Fruit fly (Drosophila melanogaster) whole organism, embryonic: ENCODE results near the gene CG46439.

Source experiments
- Abd-B ChIP-seq: fragments of 200-800 bp; sonication (Bioruptor generic); optimal IDR thresholded peaks from 2 replicates; lab custom pipeline; 2018; ENCODE audit warnings: missing biosample characterization, mild to moderate bottlenecking, missing genetic modification characterization, moderate library complexity
- Blimp-1 ChIP-seq: fragments of 200-800 bp; sonication (Bioruptor generic); optimal IDR thresholded peaks from 3 replicates; lab custom pipeline; 2018; ENCODE audit warnings: missing biosample characterization, missing genetic modification characterization, mild to moderate bottlenecking, moderate library complexity, missing genetic modification reagents
- C15 ChIP-seq: fragments of 200-800 bp; sonication (Bioruptor generic); IDR thresholded peaks from 3 replicates; pipeline ENCODE4 v1.3.6; 2022; ENCODE audit warnings: missing biosample characterization, missing genetic modification characterization
- CG11696 ChIP-seq: fragments of 200-800 bp; sonication (Bioruptor generic); IDR thresholded peaks from 2 replicates; pipeline ENCODE4 v1.3.6; 2022; ENCODE audit warnings: missing biosample characterization, missing genetic modification characterization
- CG1233 ChIP-seq: fragments of 200-800 bp; sonication (Bioruptor generic); optimal IDR thresholded peaks from 4 replicates; lab custom pipeline; 2018; ENCODE audit warnings: missing biosample characterization, mild to moderate bottlenecking, missing genetic modification characterization
- CG14965 ChIP-seq: fragments of 200-800 bp; sonication (Bioruptor generic); optimal IDR thresholded peaks from 2 replicates; lab custom pipeline; 2016; ENCODE audit warnings: missing biosample characterization, missing genetic modification characterization, borderline replicate concordance
- CG15514 ChIP-seq: fragments of 200-800 bp; sonication (Bioruptor generic); optimal IDR thresholded peaks from 3 replicates; lab custom pipeline; 2017; ENCODE audit warnings: missing biosample characterization, missing genetic modification characterization, mild to moderate bottlenecking, moderate library complexity, missing genetic modification reagents
- CG16779 ChIP-seq: fragments of 200-800 bp; sonication (Bioruptor generic); IDR thresholded peaks from 2 replicates; pipeline ENCODE4 v1.3.6; 2022; ENCODE audit warnings: missing biosample characterization, missing genetic modification characterization
- CG17359 ChIP-seq: fragments of 200-800 bp; sonication (Bioruptor generic); optimal IDR thresholded peaks from 3 replicates; lab custom pipeline; 2018; ENCODE audit warnings: missing biosample characterization, mild to moderate bottlenecking, missing genetic modification characterization, moderate library complexity
- CG17385 ChIP-seq: fragments of 200-800 bp; sonication (Bioruptor generic); optimal IDR thresholded peaks from 3 replicates; lab custom pipeline; 2018; ENCODE audit warnings: missing biosample characterization, mild to moderate bottlenecking, missing genetic modification characterization
- CG1792 ChIP-seq: fragments of 200-800 bp; sonication (Bioruptor generic); optimal IDR thresholded peaks from 2 replicates; lab custom pipeline; 2016; ENCODE audit warnings: missing biosample characterization, missing genetic modification characterization
- CG3065 ChIP-seq: fragments of 200-800 bp; sonication (Bioruptor generic); optimal IDR thresholded peaks from 2 replicates; lab custom pipeline; 2016; ENCODE audit warnings: missing biosample characterization, missing genetic modification characterization
- CG31224 ChIP-seq: fragments of 200-800 bp; sonication (Bioruptor generic); IDR thresholded peaks from 2 replicates; pipeline ENCODE4 v1.3.6; 2022; ENCODE audit warnings: missing biosample characterization, missing genetic modification characterization
- CG3163 ChIP-seq: fragments of 200-800 bp; sonication (Bioruptor generic); optimal IDR thresholded peaks from 3 replicates; lab custom pipeline; 2016; ENCODE audit warnings: missing biosample characterization, missing genetic modification characterization
- CG33213 ChIP-seq: fragments of 200-800 bp; sonication (Bioruptor generic); optimal IDR thresholded peaks from 3 replicates; lab custom pipeline; 2016; ENCODE audit warnings: missing biosample characterization, missing genetic modification characterization
- CG33557 ChIP-seq: fragments of 200-800 bp; sonication (Bioruptor generic); optimal IDR thresholded peaks from 2 replicates; lab custom pipeline; 2019; ENCODE audit warnings: missing biosample characterization, mild to moderate bottlenecking, missing genetic modification characterization, moderate library complexity
- CG4424 ChIP-seq: fragments of 200-800 bp; sonication (Bioruptor generic); optimal IDR thresholded peaks from 3 replicates; lab custom pipeline; 2016; ENCODE audit warnings: missing biosample characterization, missing genetic modification characterization
- CG6791 ChIP-seq: fragments of 200-800 bp; sonication (Bioruptor generic); IDR thresholded peaks from 3 replicates; pipeline ENCODE4 v1.3.6; 2022; ENCODE audit warnings: missing biosample characterization, missing genetic modification characterization; ENCODE audit not compliant: partially characterized antibody
- CG7928 ChIP-seq: fragments of 200-800 bp; sonication (Bioruptor generic); optimal IDR thresholded peaks from 2 replicates; lab custom pipeline; 2017; ENCODE audit warnings: missing biosample characterization, mild to moderate bottlenecking, missing genetic modification characterization
- CG7963 ChIP-seq: fragments of 200-800 bp; sonication (Bioruptor generic); IDR thresholded peaks from 3 replicates; pipeline ENCODE4 v1.3.6; 2022; ENCODE audit warnings: missing biosample characterization, missing genetic modification characterization; ENCODE audit not compliant: partially characterized antibody
- CG8359 ChIP-seq: fragments of 200-800 bp; sonication (Bioruptor generic); optimal IDR thresholded peaks from 2 replicates; lab custom pipeline; 2017; ENCODE audit warnings: missing biosample characterization, mild to moderate bottlenecking, missing genetic modification characterization, borderline replicate concordance
- CG8478 ChIP-seq: fragments of >200 bp; optimal IDR thresholded peaks from 2 replicates; lab custom pipeline; 2018
- CG8944 ChIP-seq: fragments of 200-800 bp; sonication (Bioruptor generic); optimal IDR thresholded peaks from 3 replicates; lab custom pipeline; 2016; ENCODE audit warnings: missing biosample characterization, missing genetic modification characterization
- CkIIα-i1 ChIP-seq: fragments of 200-800 bp; sonication (Bioruptor generic); IDR thresholded peaks from 2 replicates; pipeline ENCODE4 v1.3.6; 2022; ENCODE audit warnings: missing biosample characterization, missing genetic modification characterization
- CoRest ChIP-seq: fragments of 200-800 bp; sonication (Bioruptor generic); optimal IDR thresholded peaks from 3 replicates; lab custom pipeline; 2018; ENCODE audit warnings: missing biosample characterization, mild to moderate bottlenecking, missing genetic modification characterization, moderate library complexity
- Dip3 ChIP-seq: fragments of 200-800 bp; sonication (Bioruptor generic); optimal IDR thresholded peaks from 3 replicates; lab custom pipeline; 2016; ENCODE audit warnings: missing biosample characterization, missing genetic modification characterization
- Hmr ChIP-seq: fragments of 200-800 bp; sonication (Bioruptor generic); optimal IDR thresholded peaks from 3 replicates; lab custom pipeline; 2017; ENCODE audit warnings: mild to moderate bottlenecking, missing biosample characterization, missing genetic modification reagents, missing genetic modification characterization
- Max ChIP-seq: fragments of 200-800 bp; sonication (Bioruptor generic); optimal IDR thresholded peaks from 2 replicates; lab custom pipeline; 2016; ENCODE audit warnings: missing biosample characterization, mild to moderate bottlenecking, missing genetic modification characterization
- Neu2 ChIP-seq: fragments of 200-800 bp; sonication (Bioruptor generic); optimal IDR thresholded peaks from 3 replicates; lab custom pipeline; 2016; ENCODE audit warnings: missing biosample characterization, missing genetic modification characterization, borderline replicate concordance
- Nf-YC ChIP-seq: fragments of 200-800 bp; optimal IDR thresholded peaks from 3 replicates; lab custom pipeline; 2019; ENCODE audit warnings: missing biosample characterization, mild to moderate bottlenecking, missing genetic modification characterization, moderate library complexity
- Xbp1 ChIP-seq: fragments of 200-800 bp; sonication (Bioruptor generic); optimal IDR thresholded peaks from 3 replicates; lab custom pipeline; 2016; ENCODE audit warnings: missing biosample characterization, mild to moderate bottlenecking, missing genetic modification characterization
- Xrp1 ChIP-seq: fragments of 200-800 bp; sonication (Bioruptor generic); IDR thresholded peaks from 2 replicates; pipeline ENCODE4 v1.3.6; 2022; ENCODE audit warnings: missing biosample characterization, missing genetic modification characterization
- amos ChIP-seq: fragments of 200-800 bp; sonication (Bioruptor generic); IDR thresholded peaks from 2 replicates; pipeline ENCODE4 v1.3.6; 2022; ENCODE audit warnings: missing biosample characterization, missing genetic modification characterization; ENCODE audit not compliant: partially characterized antibody
- bowl ChIP-seq: fragments of 200-800 bp; sonication (Bioruptor generic); IDR thresholded peaks from 2 replicates; pipeline ENCODE4 v1.3.6; 2022; ENCODE audit warnings: missing biosample characterization, missing genetic modification characterization
- bsh ChIP-seq, 2 experiments: fragments of 200-800 bp; sonication (Bioruptor generic); optimal IDR thresholded peaks; 2 replicates each; lab custom pipeline; 2017 to 2018; ENCODE audit warnings: mild to moderate bottlenecking in 2 of 2, missing biosample characterization in 2 of 2, missing genetic modification characterization in 2 of 2, moderate library complexity in 1 of 2
- btn ChIP-seq: fragments of 200-800 bp; sonication (Bioruptor generic); optimal IDR thresholded peaks from 2 replicates; lab custom pipeline; 2016; ENCODE audit warnings: missing biosample characterization, missing genetic modification characterization
- grn ChIP-seq: fragments of 200-800 bp; sonication (Bioruptor generic); optimal IDR thresholded peaks from 3 replicates; lab custom pipeline; 2017; ENCODE audit warnings: missing biosample characterization, missing genetic modification characterization
- kay ChIP-seq: fragments of 200-800 bp; sonication (Bioruptor generic); optimal IDR thresholded peaks from 2 replicates; lab custom pipeline; 2016; ENCODE audit warnings: missing biosample characterization, missing genetic modification characterization
- kni ChIP-seq: fragments of 200-800 bp; sonication (Bioruptor generic); optimal IDR thresholded peaks from 3 replicates; lab custom pipeline; 2017; ENCODE audit warnings: mild to moderate bottlenecking, missing biosample characterization, missing genetic modification reagents, missing genetic modification characterization
- nom ChIP-seq: fragments of 200-800 bp; sonication (Bioruptor generic); optimal IDR thresholded peaks from 2 replicates; lab custom pipeline; 2017; ENCODE audit warnings: missing biosample characterization, missing genetic modification characterization, mild to moderate bottlenecking, moderate library complexity, missing genetic modification reagents
- prd ChIP-seq, 3 experiments: fragments of >200 bp in 2 of 3; fragments of 200-800 bp in 1 of 3; sonication (Bioruptor generic) in 1 of 3; optimal IDR thresholded peaks in 2 of 3; IDR thresholded peaks in 1 of 3; 2 replicates in 2 of 3; 3 replicates in 1 of 3; pipeline versions ENCODE4 v1.3.6 to Lab custom; 2017 to 2022; ENCODE audit warnings: missing biosample characterization in 1 of 3, missing genetic modification characterization in 1 of 3
- sens ChIP-seq: fragments of 200-800 bp; sonication (Bioruptor generic); peaks from one replicate; lab custom pipeline; 2016; ENCODE audit warnings: missing biosample characterization, missing genetic modification characterization
- sqz ChIP-seq: fragments of 200-800 bp; sonication (Bioruptor generic); optimal IDR thresholded peaks from 3 replicates; lab custom pipeline; 2018; ENCODE audit warnings: missing biosample characterization, mild to moderate bottlenecking, missing genetic modification characterization
- ssp ChIP-seq: fragments of 200-800 bp; sonication (Bioruptor generic); IDR thresholded peaks from 2 replicates; pipeline ENCODE4 v1.3.6; 2022; ENCODE audit warnings: missing biosample characterization, missing genetic modification characterization
- tap ChIP-seq: fragments of 200-800 bp; optimal IDR thresholded peaks from 3 replicates; lab custom pipeline; 2019; ENCODE audit warnings: missing biosample characterization, mild to moderate bottlenecking, missing genetic modification characterization, moderate library complexity
- ttk ChIP-seq: fragments of 200-800 bp; sonication (Bioruptor generic); IDR thresholded peaks from 2 replicates; pipeline ENCODE4 v2.1.2; 2022; ENCODE audit warnings: missing biosample characterization, missing genetic modification characterization
- twi ChIP-seq: fragments of 200-800 bp; optimal IDR thresholded peaks from 2 replicates; lab custom pipeline; 2019; ENCODE audit warnings: missing biosample characterization, mild to moderate bottlenecking, missing genetic modification characterization, moderate library complexity
- unpg ChIP-seq: fragments of 200-800 bp; sonication (Bioruptor generic); optimal IDR thresholded peaks from 3 replicates; lab custom pipeline; 2018; ENCODE audit warnings: missing biosample characterization, mild to moderate bottlenecking, missing genetic modification characterization, moderate library complexity
- wor ChIP-seq: fragments of 200-800 bp; sonication (Bioruptor generic); IDR thresholded peaks from 2 replicates; pipeline ENCODE4 v1.3.6; 2022; ENCODE audit warnings: missing biosample characterization, missing genetic modification characterization

CG46439 gene

dm6 chr3L:11089805-11090440, 6.1 kb downstream of the CG46439 start (continued):
- TF ChIP-seq C15 (GFP tag; lab: Robert Waterston, UW) (0 out of 3 replicates have a peak, but pooled peaks have one; percentile 39), CG1233 (GFP tag; lab: Kevin White, UChicago) (peak; percentile 85), kay (peak; percentile 90), Max (GFP tag; lab: Kevin White, UChicago) (peak; percentile 93), Blimp-1 (GFP tag; lab: Kevin White, UChicago) (peak; percentile 78), Xbp1 (GFP tag; lab: Kevin White, UChicago) (peak; percentile 92), sens (GFP tag; lab: Kevin White, UChicago) (peak; percentile 99), bsh (GFP tag; optimal IDR thresholded peaks at IDR 0.05; lab: Kevin White, UChicago) (peak; percentile 58 to 89), CG4424 (GFP tag; lab: Kevin White, UChicago) (peak; percentile 94), Dip3 (GFP tag; lab: Kevin White, UChicago) (peak; percentile 35), ttk (peak; percentile 57), bowl (GFP tag; lab: Robert Waterston, UW) (no peak), CG6791 (GFP tag; lab: Robert Waterston, UW) (no peak), CoRest (tag; lab: Kevin White, UChicago) (peak; percentile 95), prd (optimal IDR thresholded peaks at IDR 0.05; lab: Kevin White, UChicago) (no peak), prd (GFP tag; IDR thresholded peaks at IDR 0.05; lab: Robert Waterston, UW) (peak; percentile 85), Xrp1 (peak; percentile 87), wor (peak; percentile 86), Abd-B (GFP tag; lab: Kevin White, UChicago) (peak; percentile 79), Hmr (GFP tag; lab: Kevin White, UChicago) (peak; percentile 89), btn (GFP tag; lab: Kevin White, UChicago) (peak; percentile 70), grn (GFP tag; lab: Kevin White, UChicago) (peak; percentile 74), kni (GFP tag; lab: Kevin White, UChicago) (peak; percentile 93), CG8359 (peak; percentile 71), CG17359 (peak; percentile 75), nom (GFP tag; lab: Kevin White, UChicago) (no peak), ssp (GFP tag; lab: Robert Waterston, UW) (peak; percentile 68), CG7928 (GFP tag; lab: Kevin White, UChicago) (peak; percentile 14), CG33557 (GFP tag; lab: Kevin White, UChicago) (peak; percentile 85), CG15514 (peak; percentile 68), amos (GFP tag; lab: Robert Waterston, UW) (no peak), CG11696 (GFP tag; lab: Robert Waterston, UW) (peak; percentile 46), CG8478 (lab: Kevin White, UChicago) (no peak), Nf-YC (tag; lab: Kevin White, UChicago) (peak; percentile 84), CG31224 (GFP tag; lab: Robert Waterston, UW) (0 out of 2 replicates have a peak, but pooled peaks have one; percentile 32), tap (tag; lab: Kevin White, UChicago) (peak; percentile 87), sqz (GFP tag; lab: Kevin White, UChicago) (peak; percentile 86), CkIIα-i1 (GFP tag; lab: Robert Waterston, UW) (no peak), CG17385 (GFP tag; lab: Kevin White, UChicago) (peak; percentile 91), CG14965 (peak; percentile 65), CG3065 (GFP tag; lab: Kevin White, UChicago) (peak; percentile 68), unpg (GFP tag; lab: Kevin White, UChicago) (peak; percentile 86), CG3163 (GFP tag; lab: Kevin White, UChicago) (peak; percentile 59), CG1792 (GFP tag; lab: Kevin White, UChicago) (peak; percentile 77), CG16779 (GFP tag; lab: Robert Waterston, UW) (no peak), CG8944 (GFP tag; lab: Kevin White, UChicago) (peak; percentile 72), CG33213 (GFP tag; lab: Kevin White, UChicago) (peak; percentile 79), CG7963 (GFP tag; lab: Robert Waterston, UW) (no peak), twi (tag; lab: Kevin White, UChicago) (peak; percentile 81), Neu2 (peak; percentile 25)
